Worm (Caenorhabditis elegans): Measurements from ENCODE around the gene try-10.

DNA sequence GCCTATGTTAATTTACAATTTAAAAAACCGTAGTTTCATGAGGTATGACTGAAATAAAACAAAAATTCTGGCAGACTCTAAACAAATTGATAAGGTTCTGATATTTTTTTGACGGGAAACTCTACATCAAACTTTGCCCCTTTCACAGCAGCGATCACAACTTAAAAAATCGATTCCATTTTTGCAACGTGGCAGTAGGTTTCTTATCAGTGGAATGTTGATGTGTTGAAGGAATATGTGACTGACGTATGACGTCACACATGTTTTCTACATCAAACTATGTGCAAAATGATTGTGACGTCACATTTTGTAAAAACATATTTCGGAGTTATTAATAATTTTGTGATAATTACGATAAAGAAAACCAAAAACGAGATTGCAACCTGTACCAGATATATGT, 1.2 kb downstream of the try-10 start:
- no peak for TF ChIP-seq egl-27 (tag; optimal IDR thresholded peaks at IDR 0.05)
- no peak for TF ChIP-seq zag-1 (tag; optimal IDR thresholded peaks at IDR 0.05)
- no peak for TF ChIP-seq ztf-11 (tag; optimal IDR thresholded peaks at IDR 0.05)
- TF ChIP-seq unc-39 (tag; optimal IDR thresholded peaks at IDR 0.05) = no peak
- no peak for TF ChIP-seq nhr-237 (tag; optimal IDR thresholded peaks at IDR 0.05)
- no peak for TF ChIP-seq aly-2 (tag; optimal IDR thresholded peaks at IDR 0.05)
